Worm (Caenorhabditis elegans) whole organism, L4/young adult: ENCODE measurements around the gene Y97E10B.1.

Source experiments
- W03F9.2 ChIP-seq: fragments of 150-350 bp; optimal IDR thresholded peaks from 2 replicates; lab custom pipeline; 2014; ENCODE audit warnings: missing biosample characterization, missing genetic modification characterization
- dao-5 ChIP-seq: sonication (generic microtip); optimal IDR thresholded peaks from 2 replicates; lab custom pipeline; 2016; ENCODE audit warnings: missing genotype, missing genetic modification characterization, moderate library complexity, missing compliant biosample characterization
- him-1 ChIP-seq: sonication (generic microtip); optimal IDR thresholded peaks from 2 replicates; lab custom pipeline; 2016; ENCODE audit warnings: missing genotype, missing genetic modification reagents, missing genetic modification characterization, missing compliant biosample characterization

DNA sequence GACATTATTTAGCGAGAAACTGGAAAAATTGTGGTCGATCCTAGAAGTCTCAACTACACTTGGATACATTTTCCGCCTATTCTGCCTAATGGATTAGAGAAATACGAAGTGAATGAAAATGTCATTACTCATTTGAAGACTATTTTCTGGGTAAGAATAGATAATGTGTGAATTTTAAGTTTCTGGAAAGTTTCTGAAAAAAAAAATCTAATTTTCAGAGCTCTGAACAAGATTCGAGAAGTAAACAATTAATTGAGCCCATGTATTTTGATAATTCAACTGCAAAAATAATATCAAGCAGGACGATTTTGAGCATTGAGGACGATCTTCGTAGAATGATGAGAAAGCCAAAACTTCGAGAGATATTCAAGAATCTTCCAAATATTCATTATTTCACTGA, 2.6 kb downstream of the Y97E10B.1 start:
- TF ChIP-seq him-1 (tag; lab: Kevin White, UChicago) (no peak), dao-5 (tag; lab: Kevin White, UChicago) (no peak), W03F9.2 (tag; lab: Kevin White, UChicago) (no peak)
